Worm (Caenorhabditis elegans): ENCODE results near the gene F58A6.9.
"Not testable (repeated sequence)": the region's sequence is repeated elsewhere in the genome, so short reads cannot be mapped to it uniquely, and the experiment has no call there.

F58A6.9 gene

DNA sequence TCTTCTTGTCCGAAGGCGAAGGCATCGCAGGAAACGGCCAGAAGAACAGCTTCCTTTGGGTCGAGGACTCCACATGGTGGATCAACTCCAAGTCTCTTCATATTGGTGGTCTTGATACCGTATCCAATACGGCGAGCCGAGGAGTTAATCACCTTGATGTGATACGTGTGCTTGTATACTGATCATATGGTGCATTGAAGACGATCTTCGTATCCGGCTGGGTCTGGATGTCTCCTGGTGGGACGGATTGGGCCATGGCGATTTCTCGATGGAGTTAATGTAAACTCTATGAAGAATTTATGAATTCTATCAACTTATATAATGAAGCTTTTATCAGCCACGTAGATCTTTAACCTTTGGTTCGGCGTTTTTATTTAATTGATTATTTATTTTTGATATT is 43.4 kb downstream of the F58A6.9 start, which contains the start of gene msp-74:
TSS of gene msp-74 (minus strand) at position 101 of the 400 bp plus-strand sequence.
- not testable (repeated sequence) for TF ChIP-seq nhr-19 (GFP tag; conservative IDR thresholded peaks at IDR 0.05); elt-2 (tag; optimal IDR thresholded peaks at IDR 0.05); nhr-71 (tag; optimal IDR thresholded peaks at IDR 0.05)

DNA sequence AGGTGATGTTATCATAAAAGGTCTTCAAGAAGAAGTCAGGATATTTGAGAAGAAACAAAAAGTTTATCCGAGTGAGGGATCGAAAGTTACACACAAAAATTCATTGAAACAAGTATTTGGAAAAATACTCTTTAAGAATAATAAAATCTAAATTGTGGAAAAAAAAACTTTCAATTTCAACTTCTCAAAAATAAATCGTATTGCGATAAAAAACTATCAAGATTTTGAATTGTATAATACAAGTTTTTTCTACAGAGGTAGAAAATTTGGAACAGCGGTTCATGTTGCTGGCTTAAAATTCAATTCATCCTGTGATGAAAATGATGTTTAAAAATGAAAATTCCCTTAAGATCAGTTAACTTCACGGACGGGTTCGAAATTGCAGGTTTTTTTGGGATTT is 46.6 kb downstream of the F58A6.9 start, which contains the start of gene F09C12.8:
TSS of gene F09C12.8 (plus strand) at position 301 of the 400 bp plus-strand sequence.
- no peak for TF ChIP-seq xbp-1 (tag; optimal IDR thresholded peaks at IDR 0.05)
- TF ChIP-seq blmp-1 (tag; optimal IDR thresholded peaks at IDR 0.05), result no peak
- TF ChIP-seq rnt-1 (tag; optimal IDR thresholded peaks at IDR 0.05), result no peak
- no peak for TF ChIP-seq mef-2 (tag; optimal IDR thresholded peaks at IDR 0.05)
- no peak for TF ChIP-seq dsc-1 (tag; optimal IDR thresholded peaks at IDR 0.05)
- no peak for TF ChIP-seq unc-30 (tag; optimal IDR thresholded peaks at IDR 0.05)
- TF ChIP-seq mdl-1 (tag; optimal IDR thresholded peaks at IDR 0.05), result no peak
- no peak for TF ChIP-seq ets-5 (GFP tag; IDR thresholded peaks at IDR 0.05)

DNA sequence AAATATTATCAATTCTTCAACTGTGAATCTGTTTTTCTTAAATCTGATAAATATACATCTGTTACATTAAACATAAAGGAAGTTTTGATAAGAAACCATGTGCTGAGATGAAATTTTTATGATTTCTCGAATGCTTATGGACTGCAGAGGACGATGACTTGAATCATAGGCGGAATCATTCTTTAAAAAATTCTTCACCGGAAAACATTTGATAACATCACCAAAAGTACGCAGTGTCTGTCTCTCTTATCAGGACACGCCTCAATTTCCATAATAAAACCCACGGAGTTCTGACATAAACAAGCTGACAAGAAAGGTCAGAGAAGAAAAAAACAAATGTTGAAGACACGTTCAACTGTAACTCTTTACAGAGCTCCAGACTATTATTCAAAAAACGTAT is 49.0 kb downstream of the F58A6.9 start, which contains the start of gene F09C12.2:
TSS of gene F09C12.2 (plus strand) at position 320 of the 400 bp plus-strand sequence.
- TF ChIP-seq zip-4 (GFP tag; optimal IDR thresholded peaks at IDR 0.05) (no peak), efl-1 (optimal IDR thresholded peaks at IDR 0.05) (no peak), efl-1 (GFP tag; optimal IDR thresholded peaks at IDR 0.05 in 1 of 2) (peak in 1 of 2 experiments; percentile 72), hpl-2 (GFP tag; optimal IDR thresholded peaks at IDR 0.05) (no peak), pqm-1 (tag; optimal IDR thresholded peaks at IDR 0.05) (no peak), jun-1 (tag; optimal IDR thresholded peaks at IDR 0.05) (no peak), alr-1 (tag; optimal IDR thresholded peaks at IDR 0.05; ENCODE audit: borderline replicate concordance) (no peak), skn-1 (tag; optimal IDR thresholded peaks at IDR 0.05) (no peak), mep-1 (tag; optimal IDR thresholded peaks at IDR 0.05) (no peak), egl-27 (tag; optimal IDR thresholded peaks at IDR 0.05) (no peak), elt-2 (tag; optimal IDR thresholded peaks at IDR 0.05) (peak; percentile 82), snpc-4 (tag; optimal IDR thresholded peaks at IDR 0.05) (no peak), nhr-19 (GFP tag; conservative IDR thresholded peaks at IDR 0.05) (no peak)

Measured in whole organism, L1 larva.